Fruit fly (Drosophila melanogaster): ENCODE measurements around the gene CG5618.

dm6 chr3L:20379496-20379895, 26.2 kb downstream of the CG5618 start:
- no peak for TF ChIP-seq CG8478 (optimal IDR thresholded peaks at IDR 0.05)
- TF ChIP-seq CTCF (optimal IDR thresholded peaks at IDR 0.05): no peak
